Worm (Caenorhabditis elegans): ENCODE measurements around the gene mdt-27.

mdt-27 gene

DNA sequence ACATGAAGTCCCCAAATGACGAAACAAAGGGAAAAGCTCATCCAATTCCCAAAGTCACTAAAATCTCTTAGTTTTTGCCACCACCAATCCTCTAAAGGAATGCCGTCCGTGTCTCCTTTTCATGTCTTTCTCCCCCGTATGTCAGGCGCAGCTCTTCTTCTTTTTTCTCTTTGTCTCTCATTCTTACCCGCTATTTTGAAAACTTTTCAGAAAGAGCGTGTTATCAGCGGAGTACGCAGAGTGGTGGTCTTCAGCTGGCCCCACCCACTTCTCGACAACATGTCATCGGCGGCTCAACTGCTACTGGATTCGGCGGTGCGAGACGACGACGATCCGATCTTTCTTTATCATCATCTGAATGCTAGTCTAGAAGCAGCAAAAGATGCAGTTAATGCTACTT, 22.0 kb downstream of the mdt-27 start, which contains the start of gene sphr-1:
sphr-1 (plus strand) TSS at position 205 of the 400 bp plus-strand sequence.
- TF ChIP-seq hmg-11 (tag; optimal IDR thresholded peaks at IDR 0.05) (peak; percentile 43), fkh-2 (tag; optimal IDR thresholded peaks at IDR 0.05) (no peak), nfya-1 (tag; optimal IDR thresholded peaks at IDR 0.05; ENCODE audit: insufficient read depth) (peak; percentile 32)

ce11 chrV:9186028-9186427, 27.4 kb downstream of the mdt-27 start:
- TF ChIP-seq ama-1 (optimal IDR thresholded peaks at IDR 0.05): no peak
- no peak for TF ChIP-seq unc-39 (tag; optimal IDR thresholded peaks at IDR 0.05)
- no peak for TF ChIP-seq egl-27 (tag; optimal IDR thresholded peaks at IDR 0.05)
- TF ChIP-seq R02D3.7 (tag; optimal IDR thresholded peaks at IDR 0.05): no peak
- no peak for TF ChIP-seq ceh-16 (tag; optimal IDR thresholded peaks at IDR 0.05)
- no peak for TF ChIP-seq pha-4 (tag; optimal IDR thresholded peaks at IDR 0.05)
- no peak for TF ChIP-seq daf-12 (tag; optimal IDR thresholded peaks at IDR 0.05)
- no peak for TF ChIP-seq jun-1 (tag; optimal IDR thresholded peaks at IDR 0.05)
- TF ChIP-seq lin-39 (tag; optimal IDR thresholded peaks at IDR 0.05): no peak
- no peak for TF ChIP-seq nhr-43 (tag; optimal IDR thresholded peaks at IDR 0.05; ENCODE audit: poor library complexity, severe bottlenecking)
- TF ChIP-seq pqm-1 (tag; optimal IDR thresholded peaks at IDR 0.05): no peak
- TF ChIP-seq nfya-1 (tag; optimal IDR thresholded peaks at IDR 0.05; ENCODE audit: insufficient read depth): no peak

ce11 chrV:9183718-9184441, 29.6 kb downstream of the mdt-27 start:
- TF ChIP-seq lsy-12 (tag; optimal IDR thresholded peaks at IDR 0.05): no peak
- TF ChIP-seq nhr-77 (tag; optimal IDR thresholded peaks at IDR 0.05): no peak
- no peak for TF ChIP-seq elt-1 (tag; optimal IDR thresholded peaks at IDR 0.05)
- no peak for TF ChIP-seq daf-12 (tag; optimal IDR thresholded peaks at IDR 0.05)
- no peak for TF ChIP-seq nhr-237 (tag; optimal IDR thresholded peaks at IDR 0.05)
- TF ChIP-seq nhr-28 (tag; optimal IDR thresholded peaks at IDR 0.05): no peak
- no peak for TF ChIP-seq ceh-9 (tag; optimal IDR thresholded peaks at IDR 0.05)
- no peak for TF ChIP-seq aly-2 (tag; optimal IDR thresholded peaks at IDR 0.05)
- no peak for TF ChIP-seq mml-1 (tag; optimal IDR thresholded peaks at IDR 0.05)
- no peak for TF ChIP-seq snpc-4 (tag; optimal IDR thresholded peaks at IDR 0.05)
- no peak for TF ChIP-seq lin-15B (tag; optimal IDR thresholded peaks at IDR 0.05)

- TF ChIP-seq ZK546.5 (tag; optimal IDR thresholded peaks at IDR 0.05): no peak
- TF ChIP-seq fkh-2 (tag; optimal IDR thresholded peaks at IDR 0.05): no peak
- no peak for TF ChIP-seq egl-27 (tag; optimal IDR thresholded peaks at IDR 0.05)
- TF ChIP-seq nhr-76 (tag; optimal IDR thresholded peaks at IDR 0.05): no peak
- TF ChIP-seq ceh-9 (tag; optimal IDR thresholded peaks at IDR 0.05): no peak
- no peak for TF ChIP-seq snpc-4 (tag; optimal IDR thresholded peaks at IDR 0.05)
- TF ChIP-seq nhr-11 (tag; optimal IDR thresholded peaks at IDR 0.05): no peak
- TF ChIP-seq jun-1 (tag; optimal IDR thresholded peaks at IDR 0.05): no peak
- TF ChIP-seq nhr-77 (tag; optimal IDR thresholded peaks at IDR 0.05): no peak
- no peak for TF ChIP-seq ama-1 (optimal IDR thresholded peaks at IDR 0.05)
- no peak for TF ChIP-seq skn-1 (tag; optimal IDR thresholded peaks at IDR 0.05)
- TF ChIP-seq unc-39 (tag; optimal IDR thresholded peaks at IDR 0.05): no peak
- no peak for TF ChIP-seq ztf-4 (tag; optimal IDR thresholded peaks at IDR 0.05)
- no peak for TF ChIP-seq ceh-16 (tag; optimal IDR thresholded peaks at IDR 0.05)
- TF ChIP-seq nhr-43 (tag; optimal IDR thresholded peaks at IDR 0.05; ENCODE audit: poor library complexity, severe bottlenecking): no peak
- TF ChIP-seq fos-1 (tag; optimal IDR thresholded peaks at IDR 0.05): no peak
- no peak for TF ChIP-seq daf-12 (tag; optimal IDR thresholded peaks at IDR 0.05)
- no peak for TF ChIP-seq sea-2 (GFP tag; optimal IDR thresholded peaks at IDR 0.05)
- no peak for TF ChIP-seq nhr-12 (tag; optimal IDR thresholded peaks at IDR 0.05)
- TF ChIP-seq hmg-11 (tag; optimal IDR thresholded peaks at IDR 0.05): no peak
These were observed 31.7 kb downstream of the mdt-27 start, which contains the start of gene ptr-1 for ce11 chrV:9181669-9182250. Gene ptr-1 (minus strand): TSS chrV:9181719.

DNA sequence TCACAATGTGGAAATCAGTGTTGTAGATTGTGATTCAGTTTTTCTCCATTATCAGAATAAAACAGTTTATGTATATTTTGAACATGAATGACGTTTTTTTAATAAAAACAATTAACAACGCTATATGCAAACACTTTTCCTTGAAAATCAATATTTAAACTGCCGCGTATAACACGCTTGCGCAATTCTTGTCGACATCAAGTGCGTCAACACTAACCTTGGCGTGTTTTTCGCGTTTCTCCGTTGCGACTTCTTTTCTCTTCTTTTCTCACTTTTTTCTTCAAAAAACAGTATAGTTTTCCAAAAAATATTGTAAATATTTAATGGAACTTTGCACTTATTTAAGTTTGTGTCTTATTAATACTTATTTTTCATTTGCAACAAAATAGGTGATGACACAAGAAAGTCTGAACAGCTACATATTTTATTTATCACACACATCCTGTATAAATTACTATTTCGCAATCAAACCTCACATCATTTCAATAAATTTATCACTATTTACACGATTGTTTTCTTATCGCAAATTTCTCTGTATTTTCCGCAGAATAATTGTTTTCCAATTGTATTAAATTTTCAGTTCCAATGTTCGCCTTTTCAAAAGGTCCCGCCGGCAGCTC, 38.1 kb downstream of the mdt-27 start, which contains the start of gene spas-1:
spas-1 (plus strand) TSS at position 572 of the 620 bp plus-strand sequence.
- TF ChIP-seq nhr-77 (tag; optimal IDR thresholded peaks at IDR 0.05) (no peak), nhr-67 (tag; optimal IDR thresholded peaks at IDR 0.05) (no peak), nhr-12 (tag; optimal IDR thresholded peaks at IDR 0.05) (no peak), nhr-28 (tag; optimal IDR thresholded peaks at IDR 0.05) (no peak), nhr-25 (tag; optimal IDR thresholded peaks at IDR 0.05) (peak; percentile 84), elt-2 (tag; optimal IDR thresholded peaks at IDR 0.05) (peak; percentile 71), ZK546.5 (tag; optimal IDR thresholded peaks at IDR 0.05) (no peak), elt-3 (tag; optimal IDR thresholded peaks at IDR 0.05) (no peak), ztf-4 (tag; optimal IDR thresholded peaks at IDR 0.05) (no peak), daf-12 (tag; optimal IDR thresholded peaks at IDR 0.05) (no peak), hmg-11 (tag; optimal IDR thresholded peaks at IDR 0.05) (peak; percentile 71), ceh-9 (tag; optimal IDR thresholded peaks at IDR 0.05) (no peak), lin-15B (tag; optimal IDR thresholded peaks at IDR 0.05) (peak; percentile 88), egl-27 (tag; optimal IDR thresholded peaks at IDR 0.05) (peak; percentile 25), fos-1 (tag; optimal IDR thresholded peaks at IDR 0.05) (no peak), nhr-11 (tag; optimal IDR thresholded peaks at IDR 0.05) (no peak), mml-1 (tag; optimal IDR thresholded peaks at IDR 0.05) (no peak), lin-39 (tag; optimal IDR thresholded peaks at IDR 0.05) (peak; percentile 7), fkh-10 (GFP tag; optimal IDR thresholded peaks at IDR 0.05) (no peak), aly-2 (tag; optimal IDR thresholded peaks at IDR 0.05) (no peak), ceh-16 (tag; optimal IDR thresholded peaks at IDR 0.05) (no peak), mdl-1 (tag; optimal IDR thresholded peaks at IDR 0.05) (no peak), elt-1 (tag; optimal IDR thresholded peaks at IDR 0.05) (peak; percentile 37), jun-1 (tag; optimal IDR thresholded peaks at IDR 0.05) (peak; percentile 71), ceh-82 (tag; optimal IDR thresholded peaks at IDR 0.05) (peak; percentile 19), sea-2 (GFP tag; optimal IDR thresholded peaks at IDR 0.05) (no peak)
